Fruit fly (Drosophila melanogaster): Measurements from ENCODE around the gene CG31819.
A peak's percentile ranks its signal among the peaks of the same experiment; 100 is the strongest.

Gene CG31819

dm6 chr2L:16211159-16211558 is at the start of gene CG31819:
Gene CG31819 (plus strand): TSS chr2L:16211459.
- TF ChIP-seq noc (tag; optimal IDR thresholded peaks at IDR 0.05): no peak

dm6 chr2L:16165531-16165930 is 45.7 kb upstream of the CG31819 start, which contains the start of gene Ca-alpha1D:
Gene Ca-alpha1D (plus strand): TSS chr2L:16165831.
- no peak for TF ChIP-seq noc (tag; optimal IDR thresholded peaks at IDR 0.05)

dm6 chr2L:16198150-16198549 is 13.1 kb upstream of the CG31819 start:
- no peak for TF ChIP-seq noc (tag; optimal IDR thresholded peaks at IDR 0.05)

dm6 chr2L:16216298-16216697 is 5.0 kb downstream of the CG31819 start:
- no peak for TF ChIP-seq noc (tag; optimal IDR thresholded peaks at IDR 0.05)

dm6 chr2L:16223981-16224380 is 12.7 kb downstream of the CG31819 start:
- TF ChIP-seq noc (tag; optimal IDR thresholded peaks at IDR 0.05): no peak

- TF ChIP-seq noc (tag; optimal IDR thresholded peaks at IDR 0.05): no peak
These were observed 20.0 kb downstream of the CG31819 start, which contains the start of gene Ca-Ma2d for dm6 chr2L:16231265-16231664. Gene Ca-Ma2d (plus strand): TSS chr2L:16231475.

dm6 chr2L:16234817-16235216 is 23.6 kb downstream of the CG31819 start:
- TF ChIP-seq noc (tag; optimal IDR thresholded peaks at IDR 0.05): no peak

- TF ChIP-seq noc (tag; optimal IDR thresholded peaks at IDR 0.05): no peak
These were observed 30.4 kb downstream of the CG31819 start, which contains the start of gene CG42818 for dm6 chr2L:16241639-16242038. Gene CG42818 (plus strand): TSS chr2L:16241939.

dm6 chr2L:16251598-16252131 is 40.4 kb downstream of the CG31819 start, which contains the start of gene CG46309:
Gene CG46309 (minus strand): TSS chr2L:16251788.
- TF ChIP-seq noc (tag; optimal IDR thresholded peaks at IDR 0.05): peak; percentile 36

dm6 chr2L:16255232-16256117 is 44.2 kb downstream of the CG31819 start:
- TF ChIP-seq noc (tag; optimal IDR thresholded peaks at IDR 0.05): no peak

- no peak for TF ChIP-seq noc (tag; optimal IDR thresholded peaks at IDR 0.05)
These were observed 44.8 kb downstream of the CG31819 start for dm6 chr2L:16256118-16256435.

dm6 chr2L:16257227-16258071 is 46.2 kb downstream of the CG31819 start, which contains the start of the genes PRL-1 and EndoGI:
Gene PRL-1 (minus strand): TSS chr2L:16257606.
Gene EndoGI (plus strand): TSS chr2L:16257688.
- peak; percentile 88 for TF ChIP-seq noc (tag; optimal IDR thresholded peaks at IDR 0.05)

- no peak for TF ChIP-seq noc (tag; optimal IDR thresholded peaks at IDR 0.05)
These were observed 50.4 kb downstream of the CG31819 start, which contains the start of the genes twe and CG4935 for dm6 chr2L:16261576-16262217. Gene twe (minus strand): TSS chr2L:16261877. Gene CG4935 (plus strand): TSS chr2L:16262141.
